Fruit fly (Drosophila melanogaster): ENCODE results near the gene CG31036.

dm6 chr3R:29867470-29867869, 40.4 kb upstream of the CG31036 start:
- TF ChIP-seq spab (GFP tag; optimal IDR thresholded peaks at IDR 0.05) (no peak), CG32006 (GFP tag; optimal IDR thresholded peaks at IDR 0.05) (no peak), CG8632 (GFP tag; optimal IDR thresholded peaks at IDR 0.05) (no peak), CG3919 (GFP tag; optimal IDR thresholded peaks at IDR 0.05) (no peak)

All from whole organism, prepupa.